Fruit fly (Drosophila melanogaster) whole organism, adult: Measurements from ENCODE around the gene CG9356.

ENCODE experiments used
- CG11617 ChIP-seq: fragments of 200-800 bp; sonication (Bioruptor generic); optimal IDR thresholded peaks from 2 replicates; lab custom pipeline; 2017; ENCODE audit warnings: mild to moderate bottlenecking, missing biosample characterization, missing genetic modification reagents, missing genetic modification characterization
- CG12768 ChIP-seq: fragments of 200-800 bp; sonication (Bioruptor generic); optimal IDR thresholded peaks from 2 replicates; lab custom pipeline; 2017; ENCODE audit warnings: missing biosample characterization, missing genetic modification characterization, mild to moderate bottlenecking, moderate library complexity, missing genetic modification reagents
- CG14711 ChIP-seq: fragments of 200-800 bp; sonication (Bioruptor generic); optimal IDR thresholded peaks from 2 replicates; lab custom pipeline; 2018; ENCODE audit warnings: missing biosample characterization, mild to moderate bottlenecking, missing genetic modification characterization, moderate library complexity
- CG1620 ChIP-seq: fragments of 200-800 bp; sonication (Bioruptor generic); optimal IDR thresholded peaks from 2 replicates; lab custom pipeline; 2016; ENCODE audit warnings: missing biosample characterization, missing genetic modification characterization
- CG33017 ChIP-seq: fragments of 200-800 bp; sonication (Bioruptor generic); optimal IDR thresholded peaks from 2 replicates; lab custom pipeline; 2018; ENCODE audit warnings: missing biosample characterization, mild to moderate bottlenecking, missing genetic modification characterization, moderate library complexity
- CG5204 ChIP-seq: fragments of 200-800 bp; sonication (Bioruptor generic); optimal IDR thresholded peaks from 2 replicates; lab custom pipeline; 2016; ENCODE audit warnings: missing biosample characterization, missing genetic modification characterization
- CG7045 ChIP-seq: fragments of 200-800 bp; sonication (Bioruptor generic); optimal IDR thresholded peaks from 2 replicates; lab custom pipeline; 2017; ENCODE audit warnings: missing biosample characterization, mild to moderate bottlenecking, missing genetic modification characterization
- CG7101 ChIP-seq: fragments of 200-800 bp; sonication (Bioruptor generic); optimal IDR thresholded peaks from 2 replicates; lab custom pipeline; 2018; ENCODE audit warnings: missing biosample characterization, mild to moderate bottlenecking, missing genetic modification characterization, moderate library complexity
- Clk ChIP-seq: fragments of 200-800 bp; sonication (Bioruptor generic); optimal IDR thresholded peaks from 2 replicates; lab custom pipeline; 2017; ENCODE audit warnings: missing biosample characterization, missing genetic modification characterization
- Crg-1 ChIP-seq: fragments of 200-800 bp; sonication (Bioruptor generic); optimal IDR thresholded peaks from 2 replicates; lab custom pipeline; 2016; ENCODE audit warnings: missing biosample characterization, missing genetic modification characterization
- Hr96 ChIP-seq: fragments of 200-800 bp; sonication (Bioruptor generic); optimal IDR thresholded peaks from 2 replicates; lab custom pipeline; 2016; ENCODE audit warnings: missing biosample characterization, missing genetic modification characterization
- Mnt ChIP-seq: fragments of 200-800 bp; sonication (Bioruptor generic); optimal IDR thresholded peaks from 2 replicates; lab custom pipeline; 2016; ENCODE audit warnings: missing biosample characterization, mild to moderate bottlenecking, missing genetic modification characterization
- bab1 ChIP-seq: fragments of 200-800 bp; sonication (Bioruptor generic); optimal IDR thresholded peaks from 3 replicates; lab custom pipeline; 2019; ENCODE audit warnings: missing biosample characterization, mild to moderate bottlenecking, missing genetic modification characterization, moderate library complexity
- cic ChIP-seq: fragments of 200-800 bp; sonication (Bioruptor generic); optimal IDR thresholded peaks from 2 replicates; lab custom pipeline; 2017; ENCODE audit warnings: missing biosample characterization, mild to moderate bottlenecking, missing genetic modification characterization, moderate library complexity
- cnc ChIP-seq, 2 experiments: fragments of >200 bp; optimal IDR thresholded peaks; 2 replicates each; lab custom pipeline; 2017
- kay ChIP-seq: fragments of 200-800 bp; sonication (Bioruptor generic); peaks from one replicate; lab custom pipeline; 2016; ENCODE audit warnings: missing biosample characterization, missing genetic modification characterization, borderline replicate concordance
- ovo ChIP-seq: fragments of 200-800 bp; sonication (Bioruptor generic); optimal IDR thresholded peaks from 2 replicates; lab custom pipeline; 2016; ENCODE audit warnings: missing biosample characterization, missing genetic modification characterization
- pad ChIP-seq: fragments of 200-800 bp; sonication (Bioruptor generic); optimal IDR thresholded peaks from 3 replicates; lab custom pipeline; 2017; ENCODE audit warnings: missing biosample characterization, missing genetic modification characterization, mild to moderate bottlenecking, moderate library complexity, missing genetic modification reagents
- tj ChIP-seq: fragments of 200-800 bp; sonication (Bioruptor generic); optimal IDR thresholded peaks from 3 replicates; lab custom pipeline; 2017; ENCODE audit warnings: missing biosample characterization, mild to moderate bottlenecking, missing genetic modification characterization, moderate library complexity
- toe ChIP-seq: fragments of 200-800 bp; sonication (Bioruptor generic); optimal IDR thresholded peaks from 2 replicates; lab custom pipeline; 2016; ENCODE audit warnings: missing biosample characterization, missing genetic modification characterization

CG9356 gene

dm6 chr3R:9424061-9424665, 20.1 kb upstream of the CG9356 start:
- TF ChIP-seq CG11617 (GFP tag; lab: Kevin White, UChicago): no peak
- TF ChIP-seq tj: peak; percentile 88

- no peak for TF ChIP-seq ovo (GFP tag; lab: Kevin White, UChicago)
- no peak for TF ChIP-seq Crg-1 (GFP tag; lab: Kevin White, UChicago)
- peak; percentile 80 for TF ChIP-seq tj
- TF ChIP-seq cic (GFP tag; lab: Kevin White, UChicago): peak; percentile 21
- no peak for TF ChIP-seq pad (GFP tag; lab: Kevin White, UChicago)
- no peak for TF ChIP-seq bab1 (GFP tag; lab: Kevin White, UChicago)
- TF ChIP-seq cnc (optimal IDR thresholded peaks at IDR 0.05; lab: Kevin White, UChicago): no peak
- TF ChIP-seq Clk: no peak
- no peak for TF ChIP-seq CG7101 (tag; lab: Kevin White, UChicago)
- TF ChIP-seq CG7045: no peak
- TF ChIP-seq CG12768 (GFP tag; lab: Kevin White, UChicago): peak; percentile 44
- no peak for TF ChIP-seq CG14711
- no peak for TF ChIP-seq CG1620 (GFP tag; lab: Kevin White, UChicago)
- no peak for TF ChIP-seq Mnt
- TF ChIP-seq kay (GFP tag; lab: Kevin White, UChicago): peak; percentile 59
- TF ChIP-seq toe (GFP tag; lab: Kevin White, UChicago): no peak
These were observed 18.3 kb upstream of the CG9356 start for dm6 chr3R:9422338-9422737.

- TF ChIP-seq Clk (no peak), cnc (optimal IDR thresholded peaks at IDR 0.05; lab: Kevin White, UChicago) (no peak), CG12768 (GFP tag; lab: Kevin White, UChicago) (peak; percentile 73), toe (GFP tag; lab: Kevin White, UChicago) (no peak), CG14711 (peak; percentile 14), CG1620 (GFP tag; lab: Kevin White, UChicago) (no peak), CG33017 (tag; lab: Kevin White, UChicago) (peak; percentile 10), Mnt (peak; percentile 13), bab1 (GFP tag; lab: Kevin White, UChicago) (no peak), tj (peak; percentile 64), cic (GFP tag; lab: Kevin White, UChicago) (peak; percentile 91), CG7101 (tag; lab: Kevin White, UChicago) (peak; percentile 34), ovo (GFP tag; lab: Kevin White, UChicago) (peak; percentile 36), CG11617 (GFP tag; lab: Kevin White, UChicago) (peak; percentile 45), CG7045 (peak; percentile 18), pad (GFP tag; lab: Kevin White, UChicago) (peak; percentile 55)
These were observed 16.6 kb upstream of the CG9356 start for dm6 chr3R:9420439-9421234.

dm6 chr3R:9419300-9419652, 15.2 kb upstream of the CG9356 start:
- peak; percentile 47 for TF ChIP-seq CG12768 (GFP tag; lab: Kevin White, UChicago)
- no peak for TF ChIP-seq ovo (GFP tag; lab: Kevin White, UChicago)
- TF ChIP-seq Hr96: no peak
- peak; percentile 17 for TF ChIP-seq pad (GFP tag; lab: Kevin White, UChicago)
- TF ChIP-seq bab1 (GFP tag; lab: Kevin White, UChicago): no peak
- peak; percentile 73 for TF ChIP-seq cic (GFP tag; lab: Kevin White, UChicago)
- TF ChIP-seq CG1620 (GFP tag; lab: Kevin White, UChicago): no peak
- no peak for TF ChIP-seq CG5204 (GFP tag; lab: Kevin White, UChicago)
- TF ChIP-seq CG7045: peak; percentile 9
- TF ChIP-seq Crg-1 (GFP tag; lab: Kevin White, UChicago): peak; percentile 10
- no peak for TF ChIP-seq toe (GFP tag; lab: Kevin White, UChicago)
- TF ChIP-seq CG11617 (GFP tag; lab: Kevin White, UChicago): peak; percentile 1
- TF ChIP-seq CG33017 (tag; lab: Kevin White, UChicago): peak; percentile 28
- peak; percentile 47 for TF ChIP-seq tj
- TF ChIP-seq CG14711: peak; percentile 17
- no peak for TF ChIP-seq cnc (optimal IDR thresholded peaks at IDR 0.05; lab: Kevin White, UChicago)
- TF ChIP-seq CG7101 (tag; lab: Kevin White, UChicago): no peak
- peak; percentile 95 for TF ChIP-seq Mnt
- TF ChIP-seq Clk: peak; percentile 56
- no peak for TF ChIP-seq kay (GFP tag; lab: Kevin White, UChicago)

DNA sequence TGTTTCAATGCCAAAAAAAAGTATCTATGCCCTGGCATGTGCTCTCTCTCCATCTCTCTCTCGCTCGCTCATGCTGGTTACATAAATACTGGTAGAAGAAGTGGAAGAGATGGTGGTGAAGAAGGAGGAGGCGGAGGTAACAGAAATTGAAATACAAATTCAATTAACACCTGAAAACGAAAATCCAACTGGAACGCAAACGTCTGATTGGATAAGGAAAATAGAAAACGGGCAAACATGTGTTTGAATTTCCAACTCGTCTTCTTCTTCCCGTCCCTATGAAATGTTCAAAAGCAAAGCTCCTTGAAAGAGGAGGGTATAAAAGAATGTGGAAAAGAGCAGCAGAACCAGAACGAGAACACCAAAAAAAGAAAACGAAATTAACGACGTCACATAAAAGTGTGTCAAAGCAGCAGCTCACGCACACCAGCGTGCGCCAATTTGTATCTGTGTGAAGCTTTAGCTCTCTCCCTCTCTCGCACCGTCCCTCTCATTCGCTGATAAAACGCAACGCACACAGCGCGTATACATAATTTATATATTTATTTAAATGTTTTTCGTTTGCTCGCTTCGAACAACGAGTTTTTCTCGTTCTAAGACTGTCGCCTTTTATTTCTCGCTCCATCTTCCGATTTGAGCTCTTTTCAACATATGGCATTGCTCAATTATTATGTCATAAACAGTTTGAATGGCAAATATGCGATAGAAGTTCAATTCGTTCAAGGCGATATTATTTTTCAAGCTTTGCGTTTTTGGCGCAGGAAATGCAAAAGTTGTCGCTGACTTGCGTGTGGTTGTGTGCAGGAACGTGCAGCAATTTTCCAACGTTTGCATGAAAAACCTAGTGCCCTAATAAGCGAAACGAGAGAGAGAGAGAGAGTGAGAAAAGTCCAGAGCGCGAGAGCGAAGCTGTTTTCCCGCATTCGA, 14.6 kb upstream of the CG9356 start:
- TF ChIP-seq kay (GFP tag; lab: Kevin White, UChicago): peak; percentile 73
- peak; percentile 56 for TF ChIP-seq tj
- no peak for TF ChIP-seq toe (GFP tag; lab: Kevin White, UChicago)
- TF ChIP-seq bab1 (GFP tag; lab: Kevin White, UChicago): no peak
- no peak for TF ChIP-seq CG5204 (GFP tag; lab: Kevin White, UChicago)
